Worm (Caenorhabditis elegans): ENCODE measurements around the gene irld-23.
"Not testable (repeated sequence)": the region's sequence is repeated elsewhere in the genome, so short reads cannot be mapped to it uniquely, and the experiment has no call there.

The irld-23 gene

DNA sequence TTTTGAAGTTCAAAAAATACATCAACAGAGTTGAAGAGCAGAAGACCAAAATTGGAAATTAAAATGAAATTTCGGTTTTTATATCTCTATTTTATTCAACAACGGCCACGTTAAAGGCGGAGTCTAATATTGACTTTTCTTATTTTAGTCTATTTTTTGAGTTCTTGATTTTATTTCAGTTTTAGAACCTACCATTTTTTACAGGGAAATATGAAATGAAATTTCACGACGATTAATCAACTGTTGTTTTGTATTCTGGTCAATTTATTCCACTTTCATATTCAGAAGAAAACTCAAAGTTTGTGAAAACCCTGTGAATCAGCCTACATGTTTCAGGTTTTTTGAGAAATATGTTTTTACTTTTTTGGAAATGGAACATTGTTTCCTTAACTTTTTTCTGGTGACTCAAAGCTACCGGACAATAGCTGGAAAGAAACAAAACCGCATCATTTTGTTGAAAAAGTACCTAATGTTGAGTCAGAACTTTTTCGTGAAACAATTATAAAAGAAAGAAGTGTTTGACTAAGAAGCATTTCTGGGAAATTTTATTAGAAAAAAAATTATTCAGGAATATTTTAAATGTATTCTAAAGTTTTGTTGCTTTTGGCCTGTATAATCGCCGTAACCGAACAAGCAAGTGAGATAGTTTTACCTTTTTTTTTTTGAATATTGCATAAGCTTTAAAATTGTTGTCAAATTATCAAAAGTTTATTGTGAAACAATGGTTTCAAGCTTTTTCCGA is at the start of gene irld-23, which contains the start of gene C08A9.10:
Gene irld-23, minus strand, starts transcription at position 51 of the 742 bp plus-strand sequence.
Gene C08A9.10, plus strand, starts transcription at position 545 of the 742 bp plus-strand sequence.
- no peak for TF ChIP-seq hnd-1 (tag; optimal IDR thresholded peaks at IDR 0.05)
- TF ChIP-seq B0310.2 (tag; optimal IDR thresholded peaks at IDR 0.05) = no peak
- TF ChIP-seq F13C5.2 (tag; optimal IDR thresholded peaks at IDR 0.05) = no peak
- TF ChIP-seq ceh-13 (GFP tag; optimal IDR thresholded peaks at IDR 0.05) = no peak
- TF ChIP-seq hmg-4 (GFP tag; optimal IDR thresholded peaks at IDR 0.05) = no peak
- TF ChIP-seq ama-1 (optimal IDR thresholded peaks at IDR 0.05) = no peak
- TF ChIP-seq hmbx-1 (tag; optimal IDR thresholded peaks at IDR 0.05) = no peak
- TF ChIP-seq ceh-36 (tag; optimal IDR thresholded peaks at IDR 0.05) = no peak
- TF ChIP-seq sea-1 (GFP tag; conservative IDR thresholded peaks at IDR 0.05) = no peak
- TF ChIP-seq pes-1 (GFP tag; IDR thresholded peaks at IDR 0.05) = no peak
- TF ChIP-seq flt-1 (GFP tag; IDR thresholded peaks at IDR 0.05) = no peak
- no peak for TF ChIP-seq ets-7 (tag; optimal IDR thresholded peaks at IDR 0.05)
- no peak for TF ChIP-seq tra-4 (tag; optimal IDR thresholded peaks at IDR 0.05)
- TF ChIP-seq aly-1 (tag; optimal IDR thresholded peaks at IDR 0.05) = no peak
- no peak for TF ChIP-seq tbx-11 (GFP tag; IDR thresholded peaks at IDR 0.05)
- no peak for TF ChIP-seq scrt-1 (GFP tag; IDR thresholded peaks at IDR 0.05)

DNA sequence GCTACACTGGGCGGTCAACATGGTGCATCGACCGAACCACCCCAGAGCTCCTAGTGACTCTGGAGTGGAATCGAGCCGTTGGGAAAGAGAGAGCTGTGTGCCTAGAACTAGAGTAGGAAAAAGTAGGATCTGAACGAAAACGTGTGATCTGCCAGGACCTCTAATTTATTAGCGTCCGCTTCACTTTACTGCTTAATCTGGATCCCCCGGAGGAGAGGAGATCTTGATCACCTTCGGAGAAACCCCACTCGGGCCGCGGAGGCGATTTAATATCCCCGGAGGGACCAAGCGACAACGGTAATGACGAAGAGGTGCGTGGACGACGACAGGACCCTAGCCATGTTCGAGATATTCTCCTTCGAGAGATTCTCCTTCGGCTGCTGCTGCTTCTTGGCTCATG is 36.9 kb upstream of the irld-23 start, which contains the start of gene K09E3.2:
Gene K09E3.2, plus strand, starts transcription at position 301 of the 400 bp plus-strand sequence.
- not testable (repeated sequence) for TF ChIP-seq ceh-36 (tag; optimal IDR thresholded peaks at IDR 0.05); flt-1 (GFP tag; IDR thresholded peaks at IDR 0.05); ceh-13 (GFP tag; optimal IDR thresholded peaks at IDR 0.05)

DNA sequence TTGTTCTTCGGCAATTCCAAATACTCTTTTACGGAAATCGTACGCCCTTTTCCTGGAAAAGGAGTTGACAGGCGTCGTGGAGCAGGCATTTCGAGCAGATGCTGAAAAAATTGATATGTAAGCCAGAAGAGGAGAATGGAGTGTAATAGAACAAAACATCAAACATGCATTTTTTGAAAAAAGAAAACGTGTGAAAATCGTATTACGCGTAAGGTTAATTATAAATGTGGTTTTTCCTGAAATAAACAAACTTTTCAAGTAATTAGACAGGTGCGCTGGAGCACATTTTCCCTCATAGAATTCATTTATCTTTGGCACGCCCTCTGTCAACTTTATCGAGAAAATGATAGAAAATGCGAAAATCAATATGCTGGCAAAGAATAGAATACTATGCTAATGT is 34.6 kb upstream of the irld-23 start, which contains the start of gene lido-6:
Gene lido-6, minus strand, starts transcription at position 101 of the 400 bp plus-strand sequence.
- no peak for TF ChIP-seq sea-1 (GFP tag; conservative IDR thresholded peaks at IDR 0.05)
- no peak for TF ChIP-seq tra-4 (tag; optimal IDR thresholded peaks at IDR 0.05)
- TF ChIP-seq ama-1 (optimal IDR thresholded peaks at IDR 0.05) = no peak
- TF ChIP-seq hmg-4 (GFP tag; optimal IDR thresholded peaks at IDR 0.05) = no peak
- no peak for TF ChIP-seq ets-7 (tag; optimal IDR thresholded peaks at IDR 0.05)
- TF ChIP-seq scrt-1 (GFP tag; IDR thresholded peaks at IDR 0.05) = no peak
- no peak for TF ChIP-seq ceh-36 (tag; optimal IDR thresholded peaks at IDR 0.05)
- TF ChIP-seq tbx-11 (GFP tag; IDR thresholded peaks at IDR 0.05) = no peak
- TF ChIP-seq F13C5.2 (tag; optimal IDR thresholded peaks at IDR 0.05) = no peak
- no peak for TF ChIP-seq ceh-13 (GFP tag; optimal IDR thresholded peaks at IDR 0.05)
- TF ChIP-seq pes-1 (GFP tag; IDR thresholded peaks at IDR 0.05) = no peak

DNA sequence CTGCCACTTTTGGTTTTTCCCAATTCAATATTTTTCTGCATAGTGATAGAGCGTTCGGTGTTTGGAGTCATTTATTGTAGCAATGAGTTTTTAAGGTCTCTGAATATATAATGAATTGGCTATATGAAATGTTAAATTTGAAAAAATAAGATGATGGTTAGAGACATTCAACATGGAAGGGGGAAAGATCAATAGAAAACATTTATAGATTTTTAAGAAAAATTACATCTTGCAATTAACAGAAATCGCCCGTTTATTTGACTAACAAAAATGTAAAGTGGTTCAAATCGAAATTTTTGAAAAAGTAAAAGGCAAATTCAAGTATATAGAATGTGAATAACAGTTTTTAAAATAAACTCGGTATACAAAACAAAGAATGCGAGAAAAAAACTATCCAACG is 30.1 kb upstream of the irld-23 start, which contains the start of gene lido-5:
Gene lido-5, minus strand, starts transcription at position 101 of the 400 bp plus-strand sequence.
- TF ChIP-seq sea-1 (GFP tag; conservative IDR thresholded peaks at IDR 0.05) (no peak), ets-7 (tag; optimal IDR thresholded peaks at IDR 0.05) (no peak), B0310.2 (tag; optimal IDR thresholded peaks at IDR 0.05) (no peak), ceh-36 (tag; optimal IDR thresholded peaks at IDR 0.05) (no peak), hnd-1 (tag; optimal IDR thresholded peaks at IDR 0.05) (no peak), tbx-37 (GFP tag; conservative IDR thresholded peaks at IDR 0.05) (no peak), aly-1 (tag; optimal IDR thresholded peaks at IDR 0.05) (no peak), flt-1 (GFP tag; IDR thresholded peaks at IDR 0.05) (no peak)

DNA sequence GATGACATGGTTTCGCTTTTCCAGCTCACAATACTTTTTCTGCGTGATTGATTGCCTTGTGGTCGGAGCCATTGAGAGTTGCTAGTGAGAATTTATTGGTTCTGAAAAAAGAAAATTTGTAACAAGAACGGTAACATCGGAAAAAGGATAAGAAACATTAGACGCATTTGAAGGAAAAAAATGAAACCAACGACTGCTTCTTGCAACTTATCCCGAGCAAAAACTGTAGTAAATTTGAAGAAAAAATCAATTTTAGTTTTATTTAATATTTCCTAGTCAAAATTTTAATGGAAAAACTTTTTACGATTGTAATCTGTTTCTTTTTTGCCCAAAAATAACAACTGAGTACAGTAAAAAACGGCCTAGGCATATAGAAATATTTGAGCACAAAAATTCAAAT is 27.2 kb upstream of the irld-23 start, which contains the start of gene lido-4:
Gene lido-4, minus strand, starts transcription at position 101 of the 400 bp plus-strand sequence.
- TF ChIP-seq sea-1 (GFP tag; conservative IDR thresholded peaks at IDR 0.05) (no peak), hnd-1 (tag; optimal IDR thresholded peaks at IDR 0.05) (no peak), scrt-1 (GFP tag; IDR thresholded peaks at IDR 0.05) (no peak), aly-1 (tag; optimal IDR thresholded peaks at IDR 0.05) (no peak), F13C5.2 (tag; optimal IDR thresholded peaks at IDR 0.05) (no peak), ama-1 (optimal IDR thresholded peaks at IDR 0.05) (no peak), pes-1 (GFP tag; IDR thresholded peaks at IDR 0.05) (no peak), tbx-11 (GFP tag; IDR thresholded peaks at IDR 0.05) (no peak), hmbx-1 (tag; optimal IDR thresholded peaks at IDR 0.05) (no peak), tra-4 (tag; optimal IDR thresholded peaks at IDR 0.05) (no peak), ceh-36 (tag; optimal IDR thresholded peaks at IDR 0.05) (no peak), hmg-4 (GFP tag; optimal IDR thresholded peaks at IDR 0.05) (no peak), flt-1 (GFP tag; IDR thresholded peaks at IDR 0.05) (no peak), ets-7 (tag; optimal IDR thresholded peaks at IDR 0.05) (no peak), B0310.2 (tag; optimal IDR thresholded peaks at IDR 0.05) (no peak), tbx-37 (GFP tag; conservative IDR thresholded peaks at IDR 0.05) (no peak), ceh-13 (GFP tag; optimal IDR thresholded peaks at IDR 0.05) (no peak)

DNA sequence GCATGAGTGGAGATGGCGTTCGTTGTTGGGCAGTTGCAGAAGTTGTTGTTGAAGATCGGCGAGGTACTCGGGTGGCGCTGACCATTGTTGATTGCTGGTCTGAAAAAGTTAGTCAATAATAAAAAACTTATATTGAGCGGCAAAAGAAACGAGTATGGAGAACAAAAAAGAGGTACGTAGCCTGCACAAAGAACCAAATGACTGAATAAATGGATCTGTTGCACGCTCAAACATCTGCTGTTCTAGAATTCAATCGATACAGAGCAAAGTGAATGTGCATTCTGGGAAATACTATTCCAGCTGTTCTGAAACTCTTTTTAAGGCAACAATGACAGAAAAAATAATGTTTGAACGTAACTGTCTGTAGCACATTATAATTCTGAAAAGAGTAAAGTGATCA is 20.2 kb upstream of the irld-23 start, which contains the start of gene lido-2:
Gene lido-2, minus strand, starts transcription at position 101 of the 400 bp plus-strand sequence.
- TF ChIP-seq pes-1 (GFP tag; IDR thresholded peaks at IDR 0.05) (no peak), hmg-4 (GFP tag; optimal IDR thresholded peaks at IDR 0.05) (no peak), flt-1 (GFP tag; IDR thresholded peaks at IDR 0.05) (no peak), ama-1 (optimal IDR thresholded peaks at IDR 0.05) (no peak), tra-4 (tag; optimal IDR thresholded peaks at IDR 0.05) (no peak), ets-7 (tag; optimal IDR thresholded peaks at IDR 0.05) (no peak), ceh-13 (GFP tag; optimal IDR thresholded peaks at IDR 0.05) (no peak), hnd-1 (tag; optimal IDR thresholded peaks at IDR 0.05) (no peak), F13C5.2 (tag; optimal IDR thresholded peaks at IDR 0.05) (no peak), hmbx-1 (tag; optimal IDR thresholded peaks at IDR 0.05) (no peak), ceh-36 (tag; optimal IDR thresholded peaks at IDR 0.05) (no peak), scrt-1 (GFP tag; IDR thresholded peaks at IDR 0.05) (no peak), aly-1 (tag; optimal IDR thresholded peaks at IDR 0.05) (no peak), B0310.2 (tag; optimal IDR thresholded peaks at IDR 0.05) (no peak), tbx-11 (GFP tag; IDR thresholded peaks at IDR 0.05) (no peak), sea-1 (GFP tag; conservative IDR thresholded peaks at IDR 0.05) (no peak)

Data from whole organism, early embryonic.